Worm (Caenorhabditis elegans) whole organism, L4/young adult: ENCODE data around the gene F52B11.2.

Experiments used
- W03F9.2 ChIP-seq: fragments of 150-350 bp; optimal IDR thresholded peaks from 2 replicates; lab custom pipeline; 2014; ENCODE audit warnings: missing biosample characterization, missing genetic modification characterization
- dao-5 ChIP-seq: sonication (generic microtip); optimal IDR thresholded peaks from 2 replicates; lab custom pipeline; 2016; ENCODE audit warnings: missing genotype, missing genetic modification characterization, moderate library complexity, missing compliant biosample characterization
- him-1 ChIP-seq: sonication (generic microtip); optimal IDR thresholded peaks from 2 replicates; lab custom pipeline; 2016; ENCODE audit warnings: missing genotype, missing genetic modification reagents, missing genetic modification characterization, missing compliant biosample characterization

DNA sequence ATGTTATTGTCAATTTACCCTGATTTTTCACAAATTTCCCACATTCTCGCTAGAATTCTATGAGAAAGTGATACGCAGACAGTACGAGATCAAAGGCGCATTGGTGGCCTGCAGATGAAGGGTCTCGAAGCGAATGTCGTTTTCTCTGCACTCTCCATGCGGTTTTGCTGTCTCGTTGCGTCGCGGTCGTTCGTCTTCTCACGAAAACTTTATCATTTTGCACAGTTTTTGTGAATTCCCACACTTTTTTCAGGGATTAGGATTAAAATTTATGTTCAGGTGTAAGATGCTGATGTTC lies 12.4 kb upstream of the F52B11.2 start:
- TF ChIP-seq W03F9.2 (peak; percentile 36), him-1 (tag; lab: Kevin White, UChicago) (no peak), dao-5 (tag; lab: Kevin White, UChicago) (no peak)
